Fruit fly (Drosophila melanogaster) whole organism, wandering third instar larva: Measurements from ENCODE around the gene CG4098.

Source experiments
- CrebA ChIP-seq: fragments of 200-800 bp; sonication (Bioruptor generic); optimal IDR thresholded peaks from 2 replicates; lab custom pipeline; 2016; ENCODE audit warnings: missing biosample characterization, mild to moderate bottlenecking, missing genetic modification characterization, borderline replicate concordance
- Hnf4 ChIP-seq: fragments of 200-800 bp; sonication (Bioruptor generic); optimal IDR thresholded peaks from 2 replicates; lab custom pipeline; 2016; ENCODE audit warnings: missing biosample characterization, mild to moderate bottlenecking, missing genetic modification characterization
- Hr78 ChIP-seq: fragments of >200 bp; optimal IDR thresholded peaks from 2 replicates; lab custom pipeline; 2017; ENCODE audit warnings: missing biosample characterization, missing genetic modification characterization
- Myc ChIP-seq: fragments of >200 bp; optimal IDR thresholded peaks from 2 replicates; lab custom pipeline; 2017
- br ChIP-seq: fragments of 200-800 bp; sonication (Bioruptor generic); optimal IDR thresholded peaks from 2 replicates; lab custom pipeline; 2016; ENCODE audit warnings: missing biosample characterization, missing genetic modification characterization
- dl ChIP-seq, 2 experiments: fragments of 175-275, 200-275 bp in 1 of 2; fragments of 200-275 bp in 1 of 2; sonication (Bioruptor generic); optimal IDR thresholded peaks; lab custom pipeline; 2018; ENCODE audit warnings: mild to moderate bottlenecking in 2 of 2, missing biosample characterization in 2 of 2, missing genetic modification characterization in 2 of 2, moderate library complexity in 2 of 2; ENCODE audit not compliant: partially characterized antibody in 2 of 2, insufficient read depth in 1 of 2
- fru ChIP-seq: fragments of 200-800 bp; sonication (Bioruptor generic); optimal IDR thresholded peaks from 3 replicates; lab custom pipeline; 2016; ENCODE audit warnings: missing biosample characterization, mild to moderate bottlenecking, missing genetic modification characterization
- h ChIP-seq: fragments of 200-800 bp; sonication (Bioruptor generic); optimal IDR thresholded peaks from 3 replicates; lab custom pipeline; 2016; ENCODE audit warnings: missing biosample characterization, mild to moderate bottlenecking, missing genetic modification characterization
- pan ChIP-seq: fragments of >200 bp; optimal IDR thresholded peaks from 2 replicates; lab custom pipeline; 2017
- psq ChIP-seq: fragments of 200-800 bp; sonication (Bioruptor generic); optimal IDR thresholded peaks from 3 replicates; lab custom pipeline; 2017; ENCODE audit warnings: missing biosample characterization, mild to moderate bottlenecking, missing genetic modification characterization, moderate library complexity
- usp ChIP-seq: fragments of >200 bp; optimal IDR thresholded peaks from 2 replicates; lab custom pipeline; 2017; ENCODE audit warnings: missing biosample characterization, missing genetic modification characterization

DNA sequence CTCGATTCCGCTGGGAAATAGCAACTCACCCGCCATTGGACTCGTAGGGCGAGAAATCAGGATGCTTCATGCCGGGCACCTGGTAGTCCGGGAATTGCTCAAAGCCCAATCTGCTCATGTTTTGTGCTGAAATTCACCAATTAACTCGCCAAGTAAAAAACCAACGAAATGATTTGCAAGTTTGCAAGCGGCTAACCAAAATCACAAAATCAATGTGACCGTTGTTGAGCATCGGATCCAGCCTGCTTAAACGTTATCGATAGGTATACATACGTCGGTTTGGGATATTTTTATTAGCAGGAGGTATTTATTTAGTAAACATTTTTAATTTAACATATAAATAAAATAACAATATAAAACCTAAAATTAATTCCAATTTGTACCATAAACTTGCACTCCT, 1.1 kb upstream of the CG4098 start, which contains the start of gene Prosbeta6:
- TF ChIP-seq Hr78 (GFP tag; lab: Kevin White, UChicago) = no peak
- no peak for TF ChIP-seq Hnf4 (GFP tag; lab: Kevin White, UChicago)
- TF ChIP-seq psq (GFP tag; lab: Kevin White, UChicago) = no peak
- TF ChIP-seq dl (GFP tag; optimal IDR thresholded peaks at IDR 0.05; lab: Kevin White, UChicago; ENCODE audit: insufficient read depth in 1 of 2, partially characterized antibody in 2 of 2) = no peak
- TF ChIP-seq CrebA = no peak
- TF ChIP-seq Myc (lab: Kevin White, UChicago) = no peak
- no peak for TF ChIP-seq pan (lab: Kevin White, UChicago)
- TF ChIP-seq br (GFP tag; lab: Kevin White, UChicago) = no peak
- TF ChIP-seq h (GFP tag; lab: Kevin White, UChicago) = no peak
- TF ChIP-seq usp = no peak
- no peak for TF ChIP-seq fru (GFP tag; lab: Kevin White, UChicago)
